Fruit fly (Drosophila melanogaster) S2 (cell line): ENCODE measurements around the gene CG2685.

Experiments
- CG8478 ChIP-seq: fragments of >200 bp; optimal IDR thresholded peaks from 2 replicates; lab custom pipeline; 2018
- CTCF ChIP-seq, 2 experiments: fragments of >200 bp; optimal IDR thresholded peaks; 2 replicates each; lab custom pipeline; 2018

DNA sequence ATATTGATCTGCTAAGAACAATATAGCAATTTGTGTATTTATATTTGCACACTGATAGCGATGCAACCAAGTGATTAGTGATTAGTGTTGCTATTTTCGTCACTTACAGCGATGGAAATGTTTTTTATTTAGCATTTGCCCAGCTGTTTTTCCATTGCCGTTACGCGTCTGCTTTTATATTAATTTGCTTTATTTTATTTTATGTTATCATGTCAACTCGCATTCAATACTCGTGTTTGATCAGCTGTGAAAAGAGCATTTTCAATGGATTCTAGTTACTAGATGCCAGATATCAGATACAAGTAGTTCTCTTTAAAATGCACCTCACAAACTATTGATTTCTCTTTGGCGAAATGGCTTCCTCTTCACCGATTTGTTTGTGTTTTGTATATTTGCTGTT, 50.3 kb downstream of the CG2685 start:
- no peak for TF ChIP-seq CG8478 (lab: Kevin White, UChicago)
- TF ChIP-seq CTCF (optimal IDR thresholded peaks at IDR 0.05; lab: Kevin White, UChicago): no peak
